Fruit fly (Drosophila melanogaster) whole organism, embryonic: Measurements from ENCODE around the gene CG15034.

Experiments used
- Atf6 ChIP-seq: fragments of 200-800 bp; sonication (Bioruptor generic); IDR thresholded peaks from 2 replicates; pipeline ENCODE4 v1.3.6; 2022; ENCODE audit warnings: missing biosample characterization, missing genetic modification characterization
- BtbVII ChIP-seq: fragments of 200-800 bp; sonication (Bioruptor generic); optimal IDR thresholded peaks from 3 replicates; lab custom pipeline; 2017; ENCODE audit warnings: missing biosample characterization, mild to moderate bottlenecking, missing genetic modification characterization
- CG10147 ChIP-seq: fragments of 200-800 bp; sonication (Bioruptor generic); optimal IDR thresholded peaks from 2 replicates; lab custom pipeline; 2019; ENCODE audit warnings: missing biosample characterization, mild to moderate bottlenecking, missing genetic modification characterization, moderate library complexity
- CG10274 ChIP-seq: fragments of 200-800 bp; sonication (Bioruptor generic); optimal IDR thresholded peaks from 3 replicates; lab custom pipeline; 2017; ENCODE audit warnings: missing biosample characterization, mild to moderate bottlenecking, missing genetic modification characterization
- CG11398 ChIP-seq: fragments of 200-800 bp; sonication (Bioruptor generic); optimal IDR thresholded peaks from 2 replicates; lab custom pipeline; 2016; ENCODE audit warnings: missing biosample characterization, missing genetic modification characterization
- CG12219 ChIP-seq: fragments of 200-800 bp; sonication (Bioruptor generic); optimal IDR thresholded peaks from 3 replicates; lab custom pipeline; 2018; ENCODE audit warnings: missing biosample characterization, mild to moderate bottlenecking, missing genetic modification characterization
- CG1233 ChIP-seq: fragments of 200-800 bp; sonication (Bioruptor generic); optimal IDR thresholded peaks from 4 replicates; lab custom pipeline; 2018; ENCODE audit warnings: missing biosample characterization, mild to moderate bottlenecking, missing genetic modification characterization
- CG15601 ChIP-seq: fragments of 200-800 bp; sonication (Bioruptor generic); optimal IDR thresholded peaks from 3 replicates; lab custom pipeline; 2019; ENCODE audit warnings: missing biosample characterization, mild to moderate bottlenecking, missing genetic modification characterization, moderate library complexity
- CG15696 ChIP-seq: fragments of 200-800 bp; sonication (Bioruptor generic); optimal IDR thresholded peaks from 2 replicates; lab custom pipeline; 2019; ENCODE audit warnings: missing biosample characterization, mild to moderate bottlenecking, missing genetic modification characterization, moderate library complexity
- CG17802 ChIP-seq: fragments of 200-800 bp; sonication (Bioruptor generic); optimal IDR thresholded peaks from 2 replicates; lab custom pipeline; 2018; ENCODE audit warnings: missing biosample characterization, mild to moderate bottlenecking, missing genetic modification characterization, moderate library complexity
- CG2199 ChIP-seq: fragments of 200-800 bp; sonication (Bioruptor generic); IDR thresholded peaks from 3 replicates; pipeline ENCODE4 v1.3.6; 2022; ENCODE audit warnings: missing biosample characterization, missing genetic modification characterization
- CG30020 ChIP-seq: fragments of 200-800 bp; optimal IDR thresholded peaks from 2 replicates; lab custom pipeline; 2019; ENCODE audit warnings: missing biosample characterization, mild to moderate bottlenecking, missing genetic modification characterization, moderate library complexity
- CG30403 ChIP-seq: fragments of 200-800 bp; sonication (Bioruptor generic); optimal IDR thresholded peaks from 3 replicates; lab custom pipeline; 2016; ENCODE audit warnings: missing biosample characterization, missing genetic modification characterization
- CG3065 ChIP-seq: fragments of 200-800 bp; sonication (Bioruptor generic); optimal IDR thresholded peaks from 2 replicates; lab custom pipeline; 2016; ENCODE audit warnings: missing biosample characterization, missing genetic modification characterization
- CG5180 ChIP-seq: fragments of 200-800 bp; sonication (Bioruptor generic); optimal IDR thresholded peaks from 3 replicates; lab custom pipeline; 2017; ENCODE audit warnings: missing biosample characterization, missing genetic modification characterization, mild to moderate bottlenecking, moderate library complexity, missing genetic modification reagents
- CG6765 ChIP-seq: fragments of 200-800 bp; sonication (Bioruptor generic); optimal IDR thresholded peaks from 3 replicates; lab custom pipeline; 2017; ENCODE audit warnings: missing biosample characterization, mild to moderate bottlenecking, missing genetic modification characterization
- CG7556 ChIP-seq: fragments of 200-800 bp; sonication (Bioruptor generic); optimal IDR thresholded peaks from 2 replicates; lab custom pipeline; 2017; ENCODE audit warnings: missing biosample characterization, mild to moderate bottlenecking, missing genetic modification characterization
- CG7839 ChIP-seq: fragments of 200-800 bp; sonication (Bioruptor generic); optimal IDR thresholded peaks from 3 replicates; lab custom pipeline; 2018; ENCODE audit warnings: missing biosample characterization, mild to moderate bottlenecking, missing genetic modification characterization, moderate library complexity
- CG8388 ChIP-seq: fragments of 200-800 bp; sonication (Bioruptor generic); optimal IDR thresholded peaks from 2 replicates; lab custom pipeline; 2019; ENCODE audit warnings: missing biosample characterization, mild to moderate bottlenecking, missing genetic modification characterization, moderate library complexity
- CG8924 ChIP-seq: fragments of 200-800 bp; optimal IDR thresholded peaks from 3 replicates; lab custom pipeline; 2019; ENCODE audit warnings: missing biosample characterization, mild to moderate bottlenecking, missing genetic modification characterization, moderate library complexity
- Drgx ChIP-seq: fragments of 200-800 bp; sonication (Bioruptor generic); IDR thresholded peaks from 2 replicates; pipeline ENCODE4 v1.3.6; 2022; ENCODE audit warnings: missing biosample characterization, missing genetic modification characterization
- Ets65A ChIP-seq: fragments of 200-800 bp; sonication (Bioruptor generic); peaks from one replicate; lab custom pipeline; 2016; ENCODE audit warnings: missing biosample characterization, missing genetic modification characterization
- Fer2 ChIP-seq: fragments of 200-800 bp; sonication (Bioruptor generic); optimal IDR thresholded peaks from 2 replicates; lab custom pipeline; 2018; ENCODE audit warnings: missing biosample characterization, mild to moderate bottlenecking, missing genetic modification characterization, moderate library complexity
- GATAe ChIP-seq: fragments of 200-800 bp; sonication (Bioruptor generic); conservative IDR thresholded peaks from 2 replicates; pipeline ENCODE4 v1.3.6; 2022; ENCODE audit warnings: missing biosample characterization, missing genetic modification characterization
- HmgD ChIP-seq: fragments of 200-800 bp; sonication (Bioruptor generic); optimal IDR thresholded peaks from 3 replicates; lab custom pipeline; 2016; ENCODE audit warnings: missing biosample characterization, missing genetic modification characterization
- Hr51 ChIP-seq, 2 experiments: fragments of 200-800 bp; sonication (Bioruptor generic); optimal IDR thresholded peaks; 2 replicates in 1 of 2; 3 replicates in 1 of 2; lab custom pipeline; 2016 to 2018; ENCODE audit warnings: missing biosample characterization in 2 of 2, missing genetic modification characterization in 2 of 2, mild to moderate bottlenecking in 1 of 2, moderate library complexity in 1 of 2
- Hsf ChIP-seq: fragments of 200-800 bp; sonication (Bioruptor generic); optimal IDR thresholded peaks from 3 replicates; lab custom pipeline; 2016; ENCODE audit warnings: missing biosample characterization, missing genetic modification characterization
- Med ChIP-seq: fragments of 200-800 bp; sonication (Bioruptor generic); peaks from one replicate; lab custom pipeline; 2016; ENCODE audit warnings: missing biosample characterization, missing genetic modification characterization, mild to moderate bottlenecking, inconsistent platforms, moderate library complexity
- Nf-YB ChIP-seq: fragments of 200-800 bp; sonication (Bioruptor generic); optimal IDR thresholded peaks from 3 replicates; lab custom pipeline; 2019; ENCODE audit warnings: missing biosample characterization, mild to moderate bottlenecking, missing genetic modification characterization, moderate library complexity
- Oli ChIP-seq: fragments of 200-800 bp; sonication (Bioruptor generic); optimal IDR thresholded peaks from 2 replicates; lab custom pipeline; 2018; ENCODE audit warnings: missing biosample characterization, mild to moderate bottlenecking, missing genetic modification characterization, moderate library complexity
- Opbp ChIP-seq: fragments of 200-800 bp; sonication (Bioruptor generic); IDR thresholded peaks from 3 replicates; pipeline ENCODE4 v1.3.6; 2022; ENCODE audit warnings: missing biosample characterization, missing genetic modification characterization; ENCODE audit not compliant: partially characterized antibody
- Poxn ChIP-seq: fragments of 200-800 bp; sonication (Bioruptor generic); IDR thresholded peaks from 2 replicates; pipeline ENCODE4 v1.3.6; 2022; ENCODE audit warnings: missing biosample characterization, missing genetic modification characterization
- al ChIP-seq: fragments of 200-800 bp; sonication (Bioruptor generic); IDR thresholded peaks from 2 replicates; pipeline ENCODE4 v1.3.6; 2022; ENCODE audit warnings: missing biosample characterization, missing genetic modification characterization
- br ChIP-seq: fragments of >200 bp; optimal IDR thresholded peaks from 2 replicates; lab custom pipeline; 2017
- btn ChIP-seq: fragments of 200-800 bp; sonication (Bioruptor generic); optimal IDR thresholded peaks from 2 replicates; lab custom pipeline; 2016; ENCODE audit warnings: missing biosample characterization, missing genetic modification characterization
- crp ChIP-seq, 2 experiments: fragments of 200-800 bp; sonication (Bioruptor generic); optimal IDR thresholded peaks; 2 replicates in 1 of 2; 3 replicates in 1 of 2; lab custom pipeline; 2017; ENCODE audit warnings: missing biosample characterization in 2 of 2, missing genetic modification characterization in 2 of 2, mild to moderate bottlenecking in 1 of 2, moderate library complexity in 1 of 2
- fd64A ChIP-seq: fragments of 200-800 bp; sonication (Bioruptor generic); optimal IDR thresholded peaks from 3 replicates; lab custom pipeline; 2018; ENCODE audit warnings: missing biosample characterization, mild to moderate bottlenecking, missing genetic modification characterization
- ftz-f1 ChIP-seq: fragments of 200-800 bp; sonication (Bioruptor generic); optimal IDR thresholded peaks from 2 replicates; lab custom pipeline; 2016; ENCODE audit warnings: missing biosample characterization, missing genetic modification characterization
- gcm ChIP-seq: fragments of 200-800 bp; sonication (Bioruptor generic); optimal IDR thresholded peaks from 2 replicates; lab custom pipeline; 2019; ENCODE audit warnings: missing biosample characterization, mild to moderate bottlenecking, missing genetic modification characterization, moderate library complexity
- hb ChIP-seq: fragments of 200-800 bp; sonication (Bioruptor generic); IDR thresholded peaks from 3 replicates; pipeline ENCODE4 v1.3.6; 2022; ENCODE audit warnings: missing biosample characterization, missing genetic modification characterization; ENCODE audit not compliant: partially characterized antibody
- oc ChIP-seq: fragments of 200-800 bp; sonication (Bioruptor generic); optimal IDR thresholded peaks from 2 replicates; lab custom pipeline; 2018; ENCODE audit warnings: missing biosample characterization, mild to moderate bottlenecking, missing genetic modification characterization, moderate library complexity
- onecut ChIP-seq: fragments of 200-800 bp; sonication (Bioruptor generic); IDR thresholded peaks from 2 replicates; pipeline ENCODE4 v1.3.6; 2022; ENCODE audit warnings: missing biosample characterization, missing genetic modification characterization
- salm ChIP-seq: fragments of 200-800 bp; sonication (Bioruptor generic); optimal IDR thresholded peaks from 2 replicates; lab custom pipeline; 2018; ENCODE audit warnings: missing biosample characterization, mild to moderate bottlenecking, missing genetic modification characterization
- sd ChIP-seq: fragments of 200-800 bp; sonication (Bioruptor generic); optimal IDR thresholded peaks from 3 replicates; lab custom pipeline; 2018; ENCODE audit warnings: missing biosample characterization, mild to moderate bottlenecking, missing genetic modification characterization, moderate library complexity
- sens-2 ChIP-seq: fragments of 200-800 bp; sonication (Bioruptor generic); IDR thresholded peaks from 2 replicates; pipeline ENCODE4 v1.3.6; 2022; ENCODE audit warnings: missing biosample characterization, missing genetic modification characterization
- sna ChIP-seq: fragments of 200-800 bp; sonication (Bioruptor generic); IDR thresholded peaks from 2 replicates; pipeline ENCODE4 v1.3.6; 2022; ENCODE audit warnings: missing biosample characterization, missing genetic modification characterization; ENCODE audit not compliant: partially characterized antibody
- ttk ChIP-seq: fragments of 200-800 bp; sonication (Bioruptor generic); IDR thresholded peaks from 2 replicates; pipeline ENCODE4 v2.1.2; 2022; ENCODE audit warnings: missing biosample characterization, missing genetic modification characterization
- wdn ChIP-seq: fragments of 200-800 bp; sonication (Bioruptor generic); IDR thresholded peaks from 2 replicates; pipeline ENCODE4 v1.3.6; 2022; ENCODE audit warnings: missing biosample characterization, missing genetic modification characterization

CG15034 gene

DNA sequence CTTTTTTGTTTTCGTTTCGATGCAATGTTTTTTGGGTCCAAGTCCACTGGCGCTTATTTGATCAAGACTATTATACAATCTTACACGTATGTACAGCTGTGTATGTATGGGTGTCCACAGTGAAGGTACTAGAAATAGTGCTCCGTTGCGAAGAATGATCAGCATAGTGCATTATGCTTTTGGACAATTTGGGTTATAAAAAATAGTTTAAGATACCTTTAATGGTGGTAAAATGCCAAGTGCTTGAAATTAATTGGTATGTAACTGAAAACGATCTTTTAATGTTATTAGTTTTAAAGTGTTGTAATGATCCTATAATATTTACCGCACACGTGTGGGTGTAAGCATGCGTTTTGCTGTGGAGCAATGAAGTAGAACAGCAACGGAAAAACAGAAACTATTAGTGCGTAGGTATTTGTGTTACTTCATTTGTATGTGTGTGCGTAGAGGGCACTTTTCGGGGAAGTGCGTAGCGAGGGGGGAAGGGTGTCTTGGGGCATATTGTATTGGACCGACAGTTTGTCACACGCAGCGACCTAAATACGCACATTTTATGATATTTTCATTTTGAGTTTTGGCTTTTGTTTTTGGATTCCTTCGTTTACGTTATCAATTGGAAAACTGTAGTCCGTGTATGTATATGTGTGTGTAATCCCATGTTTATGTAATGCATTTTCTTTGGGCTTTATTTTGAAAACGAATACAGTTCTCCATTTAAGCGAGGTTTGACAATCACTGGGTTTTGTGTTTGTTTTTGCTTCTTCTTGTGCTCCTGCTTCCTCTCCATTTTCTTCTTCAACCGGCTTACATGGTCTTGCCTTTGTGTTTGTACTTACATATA is 11.0 kb downstream of the CG15034 start (continued):
- peak; percentile 96 for TF ChIP-seq Med (GFP tag; lab: Kevin White, UChicago)
- TF ChIP-seq CG15696 (tag; lab: Kevin White, UChicago), result peak; percentile 88
- TF ChIP-seq al (GFP tag; lab: Robert Waterston, UW), result peak; percentile 50; the same call in 1 of the 2 replicates
- peak; percentile 91 for TF ChIP-seq salm (tag; lab: Kevin White, UChicago)
- peak; percentile 80 for TF ChIP-seq onecut (GFP tag; lab: Robert Waterston, UW)
- TF ChIP-seq CG2199 (GFP tag; lab: Robert Waterston, UW), result peak; percentile 38; the same call in 1 of the 3 replicates
- peak; percentile 69 to 95 for TF ChIP-seq Hr51 (GFP tag; optimal IDR thresholded peaks at IDR 0.05; lab: Kevin White, UChicago)
- peak; percentile 85 for TF ChIP-seq BtbVII (GFP tag; lab: Kevin White, UChicago)
- TF ChIP-seq Hsf, result peak; percentile 93
- peak; percentile 86 for TF ChIP-seq fd64A
- TF ChIP-seq CG6765 (GFP tag; lab: Kevin White, UChicago), result peak; percentile 78
- TF ChIP-seq ttk, result peak; percentile 79
- TF ChIP-seq Oli, result peak; percentile 96
- TF ChIP-seq CG1233 (GFP tag; lab: Kevin White, UChicago), result peak; percentile 92
- TF ChIP-seq btn (GFP tag; lab: Kevin White, UChicago), result peak; percentile 89
- no peak for TF ChIP-seq hb (GFP tag; lab: Robert Waterston, UW)
- peak; percentile 46 for TF ChIP-seq HmgD
- peak; percentile 79 for TF ChIP-seq Nf-YB
- TF ChIP-seq CG17802 (tag; lab: Kevin White, UChicago), result peak; percentile 80
- peak; percentile 71 for TF ChIP-seq sd (tag; lab: Kevin White, UChicago)
- TF ChIP-seq Ets65A (GFP tag; lab: Kevin White, UChicago), result peak; percentile 99
- TF ChIP-seq CG8924, result peak; percentile 95
- TF ChIP-seq CG7839, result peak; percentile 95
- TF ChIP-seq CG30020, result peak; percentile 64
- peak; percentile 74 for TF ChIP-seq Drgx
- TF ChIP-seq CG7556 (GFP tag; lab: Kevin White, UChicago), result peak; percentile 85
- peak; percentile 95 for TF ChIP-seq CG8388 (GFP tag; lab: Kevin White, UChicago)
- TF ChIP-seq GATAe (GFP tag; lab: Robert Waterston, UW), result no peak; the same call in 1 of the 2 replicates
- peak; percentile 70 for TF ChIP-seq CG10274 (GFP tag; lab: Kevin White, UChicago)
- peak; percentile 77 for TF ChIP-seq CG10147
- peak; percentile 83 for TF ChIP-seq CG3065
- TF ChIP-seq CG30403 (GFP tag; lab: Kevin White, UChicago), result peak; percentile 90
- no peak for TF ChIP-seq Opbp (GFP tag; lab: Robert Waterston, UW)
- TF ChIP-seq gcm (GFP tag; lab: Kevin White, UChicago), result peak; percentile 93
- peak in 1 of 2 experiments; percentile 49 for TF ChIP-seq crp (GFP tag; optimal IDR thresholded peaks at IDR 0.05; lab: Kevin White, UChicago)
- no peak for TF ChIP-seq ftz-f1 (GFP tag; lab: Kevin White, UChicago)
- TF ChIP-seq br, result no peak
- TF ChIP-seq CG11398 (GFP tag; lab: Kevin White, UChicago), result peak; percentile 84
- TF ChIP-seq wdn (GFP tag; lab: Robert Waterston, UW), result peak; percentile 59
- TF ChIP-seq CG12219, result peak; percentile 96
- TF ChIP-seq Fer2 (tag; lab: Kevin White, UChicago), result peak; percentile 40
- TF ChIP-seq CG5180 (GFP tag; lab: Kevin White, UChicago), result peak; percentile 78
- TF ChIP-seq Poxn, result no peak
- peak; percentile 74; the same call in 1 of the 2 replicates for TF ChIP-seq Atf6 (GFP tag; lab: Robert Waterston, UW)
- no peak for TF ChIP-seq sna (GFP tag; lab: Robert Waterston, UW)
- TF ChIP-seq oc (tag; lab: Kevin White, UChicago), result peak; percentile 79
- peak; percentile 55; the same call in 1 of the 2 replicates for TF ChIP-seq sens-2 (GFP tag; lab: Robert Waterston, UW)
- TF ChIP-seq CG15601 (tag; lab: Kevin White, UChicago), result peak; percentile 91
